Fruit fly (Drosophila melanogaster) whole organism, embryonic: Measurements from ENCODE around the gene et.

ENCODE experiments used
- Antp ChIP-seq: fragments of 200-800 bp; sonication (Bioruptor generic); optimal IDR thresholded peaks from 3 replicates; lab custom pipeline; 2016; ENCODE audit warnings: missing biosample characterization, missing genetic modification characterization
- B-H1 ChIP-seq: fragments of 200-800 bp; sonication (Bioruptor generic); IDR thresholded peaks from 3 replicates; pipeline ENCODE4 v1.3.6; 2022; ENCODE audit warnings: missing biosample characterization, missing genetic modification characterization
- CG10209 ChIP-seq: fragments of 200-800 bp; sonication (Bioruptor generic); optimal IDR thresholded peaks from 3 replicates; lab custom pipeline; 2017; ENCODE audit warnings: missing biosample characterization, mild to moderate bottlenecking, missing genetic modification characterization, missing genetic modification reagents
- CG1024 ChIP-seq: fragments of 200-800 bp; sonication (Bioruptor generic); IDR thresholded peaks from 2 replicates; pipeline ENCODE4 v1.3.6; 2022; ENCODE audit warnings: missing biosample characterization, missing genetic modification characterization
- CG10543 ChIP-seq: fragments of 200-800 bp; sonication (Bioruptor generic); optimal IDR thresholded peaks from 3 replicates; lab custom pipeline; 2017; ENCODE audit warnings: missing biosample characterization, mild to moderate bottlenecking, missing genetic modification characterization, moderate library complexity
- CG12659 ChIP-seq: fragments of 200-800 bp; sonication (Bioruptor generic); optimal IDR thresholded peaks from 3 replicates; lab custom pipeline; 2017; ENCODE audit warnings: mild to moderate bottlenecking, missing biosample characterization, missing genetic modification reagents, missing genetic modification characterization
- CG14014 ChIP-seq: fragments of 200-800 bp; sonication (Bioruptor generic); IDR thresholded peaks from 2 replicates; pipeline ENCODE4 v1.3.6; 2022; ENCODE audit warnings: missing biosample characterization, missing genetic modification characterization
- CG14965 ChIP-seq: fragments of 200-800 bp; sonication (Bioruptor generic); optimal IDR thresholded peaks from 2 replicates; lab custom pipeline; 2016; ENCODE audit warnings: missing biosample characterization, missing genetic modification characterization, borderline replicate concordance
- CG15073 ChIP-seq: fragments of 200-800 bp; sonication (Bioruptor generic); optimal IDR thresholded peaks from 2 replicates; lab custom pipeline; 2016; ENCODE audit warnings: missing biosample characterization, missing genetic modification characterization
- CG1529 ChIP-seq: fragments of 200-800 bp; sonication (Bioruptor generic); optimal IDR thresholded peaks from 3 replicates; lab custom pipeline; 2018; ENCODE audit warnings: missing biosample characterization, missing genetic modification characterization
- CG15479 ChIP-seq: fragments of 200-800 bp; sonication (Bioruptor generic); optimal IDR thresholded peaks from 3 replicates; lab custom pipeline; 2019; ENCODE audit warnings: missing biosample characterization, mild to moderate bottlenecking, missing genetic modification characterization, moderate library complexity
- CG2116 ChIP-seq: fragments of 200-800 bp; sonication (Bioruptor generic); optimal IDR thresholded peaks from 3 replicates; lab custom pipeline; 2018; ENCODE audit warnings: missing biosample characterization, mild to moderate bottlenecking, missing genetic modification characterization
- CG2129 ChIP-seq: fragments of 200-800 bp; sonication (Bioruptor generic); IDR thresholded peaks from 2 replicates; pipeline ENCODE4 v1.3.6; 2022; ENCODE audit warnings: missing biosample characterization, missing genetic modification characterization; ENCODE audit not compliant: partially characterized antibody
- CG3838 ChIP-seq: fragments of 200-800 bp; sonication (Bioruptor generic); optimal IDR thresholded peaks from 3 replicates; lab custom pipeline; 2016; ENCODE audit warnings: missing biosample characterization, missing genetic modification characterization
- CG4282 ChIP-seq: fragments of 200-800 bp; sonication (Bioruptor generic); optimal IDR thresholded peaks from 2 replicates; lab custom pipeline; 2016; ENCODE audit warnings: missing biosample characterization, missing genetic modification characterization
- CG4617 ChIP-seq: fragments of 200-800 bp; sonication (Bioruptor generic); optimal IDR thresholded peaks from 3 replicates; lab custom pipeline; 2016; ENCODE audit warnings: missing biosample characterization, missing genetic modification characterization, borderline replicate concordance
- CG6813 ChIP-seq: fragments of 200-800 bp; sonication (Bioruptor generic); optimal IDR thresholded peaks from 2 replicates; lab custom pipeline; 2017; ENCODE audit warnings: missing biosample characterization, missing genetic modification characterization, mild to moderate bottlenecking, moderate library complexity, missing genetic modification reagents
- CG7271 ChIP-seq: fragments of 200-800 bp; sonication (Bioruptor generic); optimal IDR thresholded peaks from 2 replicates; lab custom pipeline; 2018; ENCODE audit warnings: missing biosample characterization, mild to moderate bottlenecking, missing genetic modification characterization, moderate library complexity
- D ChIP-seq, 2 experiments: fragments of 200-800 bp in 1 of 2; fragments of >200 bp in 1 of 2; sonication (Bioruptor generic) in 1 of 2; optimal IDR thresholded peaks; 2 replicates in 1 of 2; 3 replicates in 1 of 2; lab custom pipeline; 2017; ENCODE audit warnings: mild to moderate bottlenecking in 1 of 2, missing biosample characterization in 1 of 2, missing genetic modification characterization in 1 of 2, missing genetic modification reagents in 1 of 2
- Dad ChIP-seq: fragments of 200-800 bp; sonication (Bioruptor generic); optimal IDR thresholded peaks from 3 replicates; lab custom pipeline; 2016; ENCODE audit warnings: missing biosample characterization, missing genetic modification characterization
- Dip2 ChIP-seq: fragments of 200-800 bp; sonication (Bioruptor generic); IDR thresholded peaks from 2 replicates; pipeline ENCODE4 v1.3.6; 2022; ENCODE audit warnings: missing biosample characterization, missing genetic modification characterization
- Doc3 ChIP-seq: fragments of 200-800 bp; sonication (Bioruptor generic); IDR thresholded peaks from 3 replicates; pipeline ENCODE4 v1.3.6; 2022; ENCODE audit warnings: missing biosample characterization, missing genetic modification characterization; ENCODE audit not compliant: partially characterized antibody
- Dref ChIP-seq: fragments of 200-800 bp; sonication (Bioruptor generic); IDR thresholded peaks from 2 replicates; pipeline ENCODE4 v1.3.6; 2022; ENCODE audit warnings: missing biosample characterization, missing genetic modification characterization
- E2f2 ChIP-seq: fragments of 200-800 bp; sonication (Bioruptor generic); IDR thresholded peaks from 2 replicates; pipeline ENCODE4 v1.3.6; 2022; ENCODE audit warnings: missing biosample characterization, missing genetic modification characterization
- Fer3 ChIP-seq: fragments of 200-800 bp; sonication (Bioruptor generic); optimal IDR thresholded peaks from 2 replicates; lab custom pipeline; 2018; ENCODE audit warnings: missing biosample characterization, mild to moderate bottlenecking, missing genetic modification characterization, moderate library complexity
- GATAe ChIP-seq: fragments of 200-800 bp; sonication (Bioruptor generic); conservative IDR thresholded peaks from 2 replicates; pipeline ENCODE4 v1.3.6; 2022; ENCODE audit warnings: missing biosample characterization, missing genetic modification characterization
- HLH4C ChIP-seq: fragments of 200-800 bp; sonication (Bioruptor generic); IDR thresholded peaks from 3 replicates; pipeline ENCODE4 v1.3.6; 2022; ENCODE audit warnings: missing biosample characterization, missing genetic modification characterization; ENCODE audit not compliant: partially characterized antibody
- Hand ChIP-seq: fragments of 200-800 bp; sonication (Bioruptor generic); optimal IDR thresholded peaks from 2 replicates; lab custom pipeline; 2017; ENCODE audit warnings: mild to moderate bottlenecking, missing biosample characterization, missing genetic modification reagents, missing genetic modification characterization
- Hey ChIP-seq: fragments of 200-800 bp; sonication (Bioruptor generic); optimal IDR thresholded peaks from 3 replicates; lab custom pipeline; 2018; ENCODE audit warnings: missing biosample characterization, mild to moderate bottlenecking, missing genetic modification characterization
- Nf-YA ChIP-seq: fragments of 200-800 bp; sonication (Bioruptor generic); IDR thresholded peaks from 2 replicates; pipeline ENCODE4 v1.3.6; 2022; ENCODE audit warnings: missing biosample characterization, missing genetic modification characterization
- Oli ChIP-seq: fragments of 200-800 bp; sonication (Bioruptor generic); optimal IDR thresholded peaks from 2 replicates; lab custom pipeline; 2018; ENCODE audit warnings: missing biosample characterization, mild to moderate bottlenecking, missing genetic modification characterization, moderate library complexity
- Optix ChIP-seq: fragments of 200-800 bp; sonication (Bioruptor generic); IDR thresholded peaks from 3 replicates; pipeline ENCODE4 v1.3.6; 2022; ENCODE audit warnings: missing biosample characterization, missing genetic modification characterization
- Sox100B ChIP-seq: fragments of 200-800 bp; sonication (Bioruptor generic); optimal IDR thresholded peaks from 3 replicates; lab custom pipeline; 2018; ENCODE audit warnings: missing biosample characterization, mild to moderate bottlenecking, missing genetic modification characterization
- Sry-δ ChIP-seq: fragments of 200-800 bp; sonication (Bioruptor generic); optimal IDR thresholded peaks from 2 replicates; lab custom pipeline; 2016; ENCODE audit warnings: missing biosample characterization, missing genetic modification characterization
- bab2 ChIP-seq: fragments of 200-800 bp; sonication (Bioruptor generic); optimal IDR thresholded peaks from 2 replicates; lab custom pipeline; 2016; ENCODE audit warnings: missing biosample characterization, missing genetic modification characterization
- bbx ChIP-seq: fragments of 200-800 bp; sonication (Bioruptor generic); IDR thresholded peaks from 2 replicates; pipeline ENCODE4 v1.3.6; 2022; ENCODE audit warnings: missing biosample characterization, missing genetic modification characterization; ENCODE audit not compliant: partially characterized antibody
- bcd ChIP-seq: fragments of 200-800 bp; sonication (Bioruptor generic); optimal IDR thresholded peaks from 2 replicates; lab custom pipeline; 2017; ENCODE audit warnings: missing biosample characterization, mild to moderate bottlenecking, missing genetic modification characterization
- dm ChIP-seq: fragments of 200-800 bp; sonication (Bioruptor generic); optimal IDR thresholded peaks from 3 replicates; lab custom pipeline; 2016; ENCODE audit warnings: missing biosample characterization, missing genetic modification characterization
- ewg ChIP-seq: fragments of 200-800 bp; sonication (Bioruptor generic); optimal IDR thresholded peaks from 3 replicates; lab custom pipeline; 2017; ENCODE audit warnings: mild to moderate bottlenecking, missing biosample characterization, missing genetic modification reagents, missing genetic modification characterization
- exex ChIP-seq: fragments of 200-800 bp; sonication (Bioruptor generic); optimal IDR thresholded peaks from 4 replicates; lab custom pipeline; 2018; ENCODE audit warnings: missing biosample characterization, mild to moderate bottlenecking, missing genetic modification characterization, moderate library complexity
- fd64A ChIP-seq: fragments of 200-800 bp; sonication (Bioruptor generic); optimal IDR thresholded peaks from 3 replicates; lab custom pipeline; 2018; ENCODE audit warnings: missing biosample characterization, mild to moderate bottlenecking, missing genetic modification characterization
- ftz-f1 ChIP-seq: fragments of 200-800 bp; sonication (Bioruptor generic); optimal IDR thresholded peaks from 2 replicates; lab custom pipeline; 2016; ENCODE audit warnings: missing biosample characterization, missing genetic modification characterization
- grn ChIP-seq: fragments of 200-800 bp; sonication (Bioruptor generic); optimal IDR thresholded peaks from 3 replicates; lab custom pipeline; 2017; ENCODE audit warnings: missing biosample characterization, missing genetic modification characterization
- gsb ChIP-seq: fragments of 200-800 bp; sonication (Bioruptor generic); IDR thresholded peaks from 2 replicates; pipeline ENCODE4 v1.3.6; 2022; ENCODE audit warnings: missing biosample characterization, missing genetic modification characterization
- insv ChIP-seq, 2 experiments: fragments of 200-800 bp; sonication (Bioruptor generic); optimal IDR thresholded peaks; 3 replicates each; lab custom pipeline; 2016 to 2018; ENCODE audit warnings: missing biosample characterization in 2 of 2, missing genetic modification characterization in 2 of 2
- klu ChIP-seq: fragments of 200-800 bp; sonication (Bioruptor generic); IDR thresholded peaks from 2 replicates; pipeline ENCODE4 v1.3.6; 2022; ENCODE audit warnings: missing biosample characterization, missing genetic modification characterization
- lbe ChIP-seq: fragments of 200-800 bp; sonication (Bioruptor generic); optimal IDR thresholded peaks from 2 replicates; lab custom pipeline; 2016; ENCODE audit warnings: missing biosample characterization, mild to moderate bottlenecking, missing genetic modification characterization
- pros ChIP-seq: fragments of 200-800 bp; sonication (Bioruptor generic); optimal IDR thresholded peaks from 3 replicates; lab custom pipeline; 2019; ENCODE audit warnings: missing biosample characterization, mild to moderate bottlenecking, missing genetic modification characterization, moderate library complexity
- sens-2 ChIP-seq: fragments of 200-800 bp; sonication (Bioruptor generic); IDR thresholded peaks from 2 replicates; pipeline ENCODE4 v1.3.6; 2022; ENCODE audit warnings: missing biosample characterization, missing genetic modification characterization
- tx ChIP-seq: fragments of 200-800 bp; sonication (Bioruptor generic); optimal IDR thresholded peaks from 2 replicates; lab custom pipeline; 2016; ENCODE audit warnings: missing biosample characterization, missing genetic modification characterization

et gene

DNA sequence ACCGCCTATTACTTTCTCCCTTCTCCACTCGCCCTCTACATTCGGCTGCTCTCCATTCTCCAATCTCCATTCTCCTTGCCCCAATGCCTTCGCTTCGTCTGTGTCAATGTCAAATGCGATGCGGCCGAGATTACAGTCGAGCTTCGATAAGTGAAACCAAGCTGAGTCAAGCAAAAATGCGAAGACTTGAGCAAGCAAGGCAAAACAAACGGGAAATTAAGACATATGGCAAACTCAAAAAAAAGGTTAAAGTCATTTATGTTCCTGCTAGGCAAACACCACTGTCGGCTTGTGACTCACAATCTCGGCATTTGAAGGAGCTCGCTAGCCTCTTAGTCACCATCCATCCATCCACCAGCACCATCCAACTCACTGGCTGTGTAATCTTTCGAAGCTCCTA lies 7.3 kb downstream of the et start (continued):
- peak; percentile 93 for TF ChIP-seq Fer3 (tag; lab: Kevin White, UChicago)
- peak; percentile 85 for TF ChIP-seq fd64A (GFP tag; lab: Kevin White, UChicago)
- peak; percentile 87 for TF ChIP-seq grn (GFP tag; lab: Kevin White, UChicago)
- peak; percentile 80 for TF ChIP-seq E2f2
- TF ChIP-seq CG1529 (GFP tag; lab: Kevin White, UChicago), result peak; percentile 95
- TF ChIP-seq CG1024 (GFP tag; lab: Robert Waterston, UW), result peak; percentile 88
- TF ChIP-seq insv (GFP tag; optimal IDR thresholded peaks at IDR 0.05; lab: Kevin White, UChicago), result peak; percentile 12 to 67
- peak; percentile 91 for TF ChIP-seq CG4617 (GFP tag; lab: Kevin White, UChicago)
- peak; percentile 96 for TF ChIP-seq CG14014 (GFP tag; lab: Robert Waterston, UW)
- no peak for TF ChIP-seq exex (tag; lab: Kevin White, UChicago)
- peak; percentile 94 for TF ChIP-seq dm
- TF ChIP-seq CG6813 (GFP tag; lab: Kevin White, UChicago), result peak; percentile 92
- peak; percentile 92 for TF ChIP-seq ewg
- TF ChIP-seq CG12659 (GFP tag; lab: Kevin White, UChicago), result peak; percentile 96
- peak; percentile 89 for TF ChIP-seq CG3838 (GFP tag; lab: Kevin White, UChicago)
- peak; percentile 86 for TF ChIP-seq CG15073 (GFP tag; lab: Kevin White, UChicago)
- peak; percentile 85 for TF ChIP-seq Nf-YA (GFP tag; lab: Robert Waterston, UW)
- peak; percentile 96 for TF ChIP-seq CG10543
- no peak for TF ChIP-seq Doc3 (GFP tag; lab: Robert Waterston, UW)
- TF ChIP-seq sens-2 (GFP tag; lab: Robert Waterston, UW), result peak; percentile 92
- peak; percentile 45; the same call in 1 of the 2 replicates for TF ChIP-seq Dip2 (GFP tag; lab: Robert Waterston, UW)
- no peak for TF ChIP-seq Sox100B (GFP tag; lab: Kevin White, UChicago)
- TF ChIP-seq CG2129 (GFP tag; lab: Robert Waterston, UW), result no peak
- TF ChIP-seq pros (GFP tag; lab: Kevin White, UChicago), result peak; percentile 99
- no peak for TF ChIP-seq bbx (GFP tag; lab: Robert Waterston, UW)
- TF ChIP-seq Dad, result peak; percentile 97
- TF ChIP-seq lbe, result peak; percentile 98
- peak; percentile 98 for TF ChIP-seq bab2 (GFP tag; lab: Kevin White, UChicago)
- TF ChIP-seq CG7271 (tag; lab: Kevin White, UChicago), result peak; percentile 59
- TF ChIP-seq D (optimal IDR thresholded peaks at IDR 0.05; lab: Kevin White, UChicago), result no peak
- peak; percentile 90 for TF ChIP-seq D (GFP tag; optimal IDR thresholded peaks at IDR 0.05; lab: Kevin White, UChicago)
- TF ChIP-seq CG10209, result peak; percentile 93
- peak; percentile 91 for TF ChIP-seq bcd (GFP tag; lab: Kevin White, UChicago)
- peak; percentile 97 for TF ChIP-seq tx (GFP tag; lab: Kevin White, UChicago)
- TF ChIP-seq CG4282 (GFP tag; lab: Kevin White, UChicago), result peak; percentile 80
- TF ChIP-seq GATAe, result peak; percentile 75
- peak; percentile 89 for TF ChIP-seq B-H1
- peak; percentile 97 for TF ChIP-seq Optix (GFP tag; lab: Robert Waterston, UW)
- no peak for TF ChIP-seq CG15479 (GFP tag; lab: Kevin White, UChicago)
- peak; percentile 88 for TF ChIP-seq Hand
- no peak for TF ChIP-seq HLH4C (GFP tag; lab: Robert Waterston, UW)
- TF ChIP-seq CG14965, result peak; percentile 68
- peak; percentile 68 for TF ChIP-seq Sry-δ (GFP tag; lab: Kevin White, UChicago)
- peak; percentile 74 for TF ChIP-seq CG2116
- TF ChIP-seq ftz-f1 (GFP tag; lab: Kevin White, UChicago), result peak; percentile 84
- peak; percentile 39 for TF ChIP-seq Dref
- peak; percentile 86 for TF ChIP-seq klu (GFP tag; lab: Robert Waterston, UW)
- peak; percentile 84 for TF ChIP-seq gsb (GFP tag; lab: Robert Waterston, UW)
- peak; percentile 99 for TF ChIP-seq Antp (GFP tag; lab: Kevin White, UChicago)
- peak; percentile 96 for TF ChIP-seq Oli (tag; lab: Kevin White, UChicago)
- peak; percentile 89 for TF ChIP-seq Hey (tag; lab: Kevin White, UChicago)
